Worm (Caenorhabditis elegans) whole organism, L1 larva: ENCODE results near the gene Y51H4A.937.

Source experiments
- C04F5.9 ChIP-seq: sonication (generic microtip); optimal IDR thresholded peaks from 2 replicates; lab custom pipeline; 2016; ENCODE audit warnings: missing genetic modification characterization, missing compliant biosample characterization
- C34B4.2 ChIP-seq: sonication (generic microtip); optimal IDR thresholded peaks from 2 replicates; lab custom pipeline; 2017; ENCODE audit warnings: mild to moderate bottlenecking, missing genetic modification characterization, missing compliant biosample characterization
- F16B12.6 ChIP-seq: fragments of 150-350 bp; optimal IDR thresholded peaks from 2 replicates; lab custom pipeline; 2014; ENCODE audit warnings: missing biosample characterization, missing genetic modification characterization
- aha-1 ChIP-seq: fragments of 150-350 bp; optimal IDR thresholded peaks from 2 replicates; lab custom pipeline; 2014; ENCODE audit warnings: missing biosample characterization, missing genetic modification characterization
- blmp-1 ChIP-seq: fragments of 150-350 bp; optimal IDR thresholded peaks from 2 replicates; lab custom pipeline; 2014; ENCODE audit warnings: missing biosample characterization, missing genetic modification characterization
- ceh-8 ChIP-seq: fragments of 200-800 bp; sonication (Bioruptor generic); optimal IDR thresholded peaks from 2 replicates; lab custom pipeline; 2018; ENCODE audit warnings: mild to moderate bottlenecking, missing genetic modification characterization, moderate library complexity, missing compliant biosample characterization
- ceh-82 ChIP-seq, 3 experiments: fragments of 150-350 bp in 1 of 3; sonication (generic microtip) in 2 of 3; optimal IDR thresholded peaks; 2 replicates each; lab custom pipeline; 2014 to 2017; ENCODE audit warnings: missing biosample characterization in 3 of 3, missing genetic modification characterization in 3 of 3
- ceh-88 ChIP-seq: fragments of 200-800 bp; sonication (Bioruptor generic); IDR thresholded peaks from 2 replicates; pipeline ENCODE4 v1.3.6; 2022; ENCODE audit warnings: missing genetic modification characterization, missing compliant biosample characterization
- ceh-90 ChIP-seq: sonication (generic microtip); optimal IDR thresholded peaks from 2 replicates; lab custom pipeline; 2016; ENCODE audit warnings: missing genetic modification characterization, missing compliant biosample characterization
- dsc-1 ChIP-seq: sonication (generic microtip); optimal IDR thresholded peaks from 2 replicates; lab custom pipeline; 2016; ENCODE audit warnings: mild to moderate bottlenecking, missing genetic modification characterization, missing compliant biosample characterization
- efl-1 ChIP-seq, 4 experiments: fragments of 150-350 bp; optimal IDR thresholded peaks in 3 of 4; peaks in 1 of 4; 1 replicate in 1 of 4; 2 replicates in 3 of 4; lab custom pipeline; 2014; ENCODE audit warnings: missing biosample characterization in 2 of 4, missing genetic modification characterization in 2 of 4, missing genetic modification reagents in 2 of 4
- efl-3 ChIP-seq: fragments of 200-800 bp; sonication (Bioruptor generic); optimal IDR thresholded peaks from 2 replicates; lab custom pipeline; 2018; ENCODE audit warnings: mild to moderate bottlenecking, missing genetic modification characterization, missing compliant biosample characterization
- egl-27 ChIP-seq, 2 experiments: fragments of 150-350 bp in 1 of 2; sonication (generic microtip); optimal IDR thresholded peaks; 3 replicates each; lab custom pipeline; 2017 to 2018; ENCODE audit warnings: missing biosample characterization in 2 of 2, missing genetic modification characterization in 2 of 2, missing genetic modification reagents in 2 of 2
- elt-2 ChIP-seq: sonication (generic microtip); optimal IDR thresholded peaks from 2 replicates; lab custom pipeline; 2016; ENCODE audit warnings: missing genetic modification characterization, mild to moderate bottlenecking, inconsistent platforms, missing compliant biosample characterization, missing genetic modification reagents
- ets-5 ChIP-seq: fragments of 200-800 bp; sonication (Bioruptor generic); IDR thresholded peaks from 2 replicates; pipeline ENCODE4 v1.3.6; 2022; ENCODE audit warnings: missing genetic modification characterization, missing compliant biosample characterization
- fkh-4 ChIP-seq: sonication (generic microtip); optimal IDR thresholded peaks from 2 replicates; lab custom pipeline; 2016; ENCODE audit warnings: missing compliant biosample characterization, missing genetic modification characterization, borderline replicate concordance
- grh-1 ChIP-seq: fragments of 200-800 bp; sonication (Bioruptor generic); IDR thresholded peaks from 2 replicates; pipeline ENCODE4 v1.3.6; 2022; ENCODE audit warnings: missing genetic modification reagents, missing genetic modification characterization, missing compliant biosample characterization
- hlh-17 ChIP-seq: fragments of 200-800 bp; sonication (Bioruptor generic); optimal IDR thresholded peaks from 2 replicates; lab custom pipeline; 2018; ENCODE audit warnings: missing genetic modification characterization, mild to moderate bottlenecking, missing compliant biosample characterization, moderate library complexity, borderline replicate concordance
- hlh-4 ChIP-seq: sonication (generic microtip); optimal IDR thresholded peaks from 2 replicates; lab custom pipeline; 2016; ENCODE audit warnings: mild to moderate bottlenecking, missing genetic modification characterization, missing compliant biosample characterization
- hpl-2 ChIP-seq: fragments of 150-350 bp; optimal IDR thresholded peaks from 2 replicates; lab custom pipeline; 2014; ENCODE audit warnings: missing biosample characterization, missing genetic modification reagents, missing genetic modification characterization
- isw-1 ChIP-seq: fragments of 200-800 bp; sonication (Bioruptor generic); IDR thresholded peaks from 2 replicates; pipeline ENCODE4 v1.3.6; 2022; ENCODE audit warnings: missing genetic modification characterization, missing compliant biosample characterization
- jun-1 ChIP-seq: fragments of 150-350 bp; optimal IDR thresholded peaks from 2 replicates; lab custom pipeline; 2014; ENCODE audit warnings: missing biosample characterization, missing genetic modification reagents, missing genetic modification characterization
- lin-13 ChIP-seq: fragments of 150-350 bp; optimal IDR thresholded peaks from 2 replicates; lab custom pipeline; 2014; ENCODE audit warnings: missing biosample characterization, missing genetic modification reagents, missing genetic modification characterization
- lin-14 ChIP-seq: fragments of 200-800 bp; sonication (Bioruptor generic); optimal IDR thresholded peaks from 2 replicates; lab custom pipeline; 2018; ENCODE audit warnings: mild to moderate bottlenecking, missing genetic modification characterization, moderate library complexity, missing compliant biosample characterization
- lin-35 ChIP-seq, 2 experiments: fragments of 150-350 bp; optimal IDR thresholded peaks; 2 replicates each; lab custom pipeline; 2014; ENCODE audit warnings: missing biosample characterization in 2 of 2, missing genetic modification characterization in 2 of 2, missing genetic modification reagents in 2 of 2
- lin-39 ChIP-seq: fragments of 150-350 bp; optimal IDR thresholded peaks from 2 replicates; lab custom pipeline; 2014; ENCODE audit warnings: missing biosample characterization, missing genetic modification reagents, missing genetic modification characterization
- lsy-2 ChIP-seq, 2 experiments: fragments of 150-350 bp; optimal IDR thresholded peaks; 2 replicates each; lab custom pipeline; 2014; ENCODE audit warnings: missing biosample characterization in 2 of 2, missing genetic modification characterization in 2 of 2
- mab-9 ChIP-seq: fragments of 200-800 bp; sonication (Bioruptor generic); IDR thresholded peaks from 2 replicates; pipeline ENCODE4 v1.3.6; 2022; ENCODE audit warnings: missing genetic modification reagents, missing genetic modification characterization, missing compliant biosample characterization
- mdl-1 ChIP-seq, 2 experiments: fragments of 150-350 bp; optimal IDR thresholded peaks; 2 replicates each; lab custom pipeline; 2014 to 2017; ENCODE audit warnings: missing biosample characterization in 2 of 2, missing genetic modification characterization in 2 of 2, inconsistent platforms in 1 of 2
- mep-1 ChIP-seq: fragments of 150-350 bp; optimal IDR thresholded peaks from 2 replicates; lab custom pipeline; 2014; ENCODE audit warnings: missing biosample characterization, missing genetic modification characterization
- nhr-12 ChIP-seq: sonication (generic microtip); optimal IDR thresholded peaks from 2 replicates; lab custom pipeline; 2017; ENCODE audit warnings: missing biosample characterization, missing genetic modification characterization
- nhr-19 ChIP-seq: fragments of 200-800 bp; sonication (Bioruptor generic); conservative IDR thresholded peaks from 2 replicates; pipeline ENCODE4 v1.3.6; 2022; ENCODE audit warnings: missing genetic modification characterization, missing compliant biosample characterization
- nhr-237 ChIP-seq: fragments of 150-350 bp; optimal IDR thresholded peaks from 2 replicates; lab custom pipeline; 2014; ENCODE audit warnings: missing biosample characterization, missing genetic modification characterization
- nhr-28 ChIP-seq: fragments of 150-350 bp; optimal IDR thresholded peaks from 2 replicates; lab custom pipeline; 2014; ENCODE audit warnings: missing biosample characterization, missing genetic modification characterization
- nhr-71 ChIP-seq: sonication (generic microtip); optimal IDR thresholded peaks from 2 replicates; lab custom pipeline; 2016; ENCODE audit warnings: mild to moderate bottlenecking, missing genetic modification characterization, moderate library complexity, missing compliant biosample characterization
- nhr-76 ChIP-seq: sonication (generic microtip); optimal IDR thresholded peaks from 2 replicates; lab custom pipeline; 2017; ENCODE audit warnings: missing biosample characterization, missing genetic modification characterization
- nhr-84 ChIP-seq: sonication (generic microtip); optimal IDR thresholded peaks from 2 replicates; lab custom pipeline; 2017; ENCODE audit warnings: missing biosample characterization, missing genetic modification characterization
- nhr-85 ChIP-seq: sonication (generic microtip); peaks from one replicate; lab custom pipeline; 2016; ENCODE audit warnings: missing genetic modification characterization, inconsistent platforms, missing compliant biosample characterization
- pag-3 ChIP-seq: sonication (generic microtip); optimal IDR thresholded peaks from 2 replicates; lab custom pipeline; 2017; ENCODE audit warnings: missing genetic modification characterization, mild to moderate bottlenecking, missing compliant biosample characterization, antibody characterized with exemption, borderline replicate concordance; ENCODE audit not compliant: insufficient read depth
- pax-3 ChIP-seq: fragments of 200-800 bp; sonication (Bioruptor generic); optimal IDR thresholded peaks from 2 replicates; lab custom pipeline; 2018; ENCODE audit warnings: mild to moderate bottlenecking, missing genetic modification characterization, moderate library complexity, missing compliant biosample characterization
- pqm-1 ChIP-seq: sonication (generic microtip); optimal IDR thresholded peaks from 3 replicates; lab custom pipeline; 2017; ENCODE audit warnings: missing biosample characterization, missing genetic modification characterization
- skn-1 ChIP-seq: fragments of 150-350 bp; optimal IDR thresholded peaks from 2 replicates; lab custom pipeline; 2014; ENCODE audit warnings: missing biosample characterization, missing genetic modification characterization
- snpc-4 ChIP-seq: fragments of 150-350 bp; optimal IDR thresholded peaks from 2 replicates; lab custom pipeline; 2014; ENCODE audit warnings: missing biosample characterization, missing genetic modification characterization
- snu-23 ChIP-seq: sonication (generic microtip); optimal IDR thresholded peaks from 2 replicates; lab custom pipeline; 2016; ENCODE audit warnings: missing genetic modification characterization, missing compliant biosample characterization
- sptf-1 ChIP-seq: fragments of 150-350 bp; optimal IDR thresholded peaks from 2 replicates; lab custom pipeline; 2014; ENCODE audit warnings: missing biosample characterization, missing genetic modification characterization
- tbx-2 ChIP-seq: sonication (generic microtip); optimal IDR thresholded peaks from 2 replicates; lab custom pipeline; 2016; ENCODE audit warnings: missing genetic modification characterization, missing compliant biosample characterization
- tlp-1 ChIP-seq: fragments of 150-350 bp; optimal IDR thresholded peaks from 2 replicates; lab custom pipeline; 2014; ENCODE audit warnings: missing biosample characterization, missing genetic modification characterization
- unc-130 ChIP-seq: fragments of 150-350 bp; optimal IDR thresholded peaks from 2 replicates; lab custom pipeline; 2017; ENCODE audit warnings: missing biosample characterization, missing genetic modification characterization, inconsistent platforms
- unc-62 ChIP-seq: fragments of 150-350 bp; optimal IDR thresholded peaks from 2 replicates; lab custom pipeline; 2014; ENCODE audit warnings: missing biosample characterization, missing genetic modification reagents, missing genetic modification characterization
- unc-98 ChIP-seq: fragments of 200-800 bp; sonication (Bioruptor generic); IDR thresholded peaks from 2 replicates; pipeline ENCODE4 v1.3.6; 2022; ENCODE audit warnings: missing genetic modification characterization, missing compliant biosample characterization
- vab-15 ChIP-seq: sonication (generic microtip); optimal IDR thresholded peaks from 2 replicates; lab custom pipeline; 2017; ENCODE audit warnings: missing genotype, mild to moderate bottlenecking, missing genetic modification characterization, missing compliant biosample characterization
- zag-1 ChIP-seq: fragments of 150-350 bp; optimal IDR thresholded peaks from 2 replicates; lab custom pipeline; 2014; ENCODE audit warnings: missing biosample characterization, missing genetic modification characterization
- ztf-4 ChIP-seq: fragments of 150-350 bp; optimal IDR thresholded peaks from 2 replicates; lab custom pipeline; 2014; ENCODE audit warnings: missing biosample characterization, missing genetic modification characterization

Y51H4A.937 gene

ce11 chrIV:16498031-16498442 lies 30.4 kb upstream of the Y51H4A.937 start:
- TF ChIP-seq pqm-1 (tag; lab: Kevin White, UChicago) (no peak), efl-1 (optimal IDR thresholded peaks at IDR 0.05; lab: Kevin White, UChicago) (peak; percentile 48 to 68), efl-1 (GFP tag; optimal IDR thresholded peaks at IDR 0.05 in 1 of 2; lab: Kevin White, UChicago) (peak in 1 of 2 experiments; percentile 2), nhr-85 (tag; lab: Kevin White, UChicago) (peak; percentile 78), aha-1 (tag; lab: Kevin White, UChicago) (no peak), snu-23 (GFP tag; lab: Kevin White, UChicago) (peak; percentile 76), ceh-88 (GFP tag; lab: Robert Waterston, UW) (no peak), egl-27 (tag; optimal IDR thresholded peaks at IDR 0.05; lab: Kevin White, UChicago) (peak in 1 of 2 experiments; percentile 15), ceh-90 (no peak), vab-15 (tag; lab: Kevin White, UChicago) (no peak), blmp-1 (tag; lab: Kevin White, UChicago) (peak; percentile 79), pag-3 (tag; lab: Kevin White, UChicago) (peak; percentile 29), fkh-4 (no peak), hlh-4 (no peak), elt-2 (tag; lab: Kevin White, UChicago) (no peak), mdl-1 (tag; optimal IDR thresholded peaks at IDR 0.05; lab: Kevin White, UChicago) (peak in 1 of 2 experiments; percentile 10), mep-1 (tag; lab: Kevin White, UChicago) (peak; percentile 84), tbx-2 (tag; lab: Kevin White, UChicago) (peak; percentile 46), lin-13 (peak; percentile 45), skn-1 (tag; lab: Kevin White, UChicago) (peak; percentile 64), sptf-1 (no peak), snpc-4 (no peak), lin-39 (peak; percentile 52), C04F5.9 (tag; lab: Kevin White, UChicago) (no peak), C34B4.2 (tag; lab: Kevin White, UChicago) (no peak), pax-3 (tag; lab: Kevin White, UChicago) (peak; percentile 43), unc-62 (no peak), dsc-1 (tag; lab: Kevin White, UChicago) (peak; percentile 72), grh-1 (GFP tag; lab: Robert Waterston, UW) (no peak), lin-14 (GFP tag; lab: Kevin White, UChicago) (peak; percentile 95), nhr-237 (tag; lab: Kevin White, UChicago) (no peak), ceh-8 (GFP tag; lab: Kevin White, UChicago) (peak; percentile 1), nhr-28 (tag; lab: Kevin White, UChicago) (no peak), nhr-84 (tag; lab: Kevin White, UChicago) (no peak), jun-1 (tag; lab: Kevin White, UChicago) (no peak), mab-9 (GFP tag; lab: Robert Waterston, UW) (no peak), efl-3 (no peak), nhr-76 (tag; lab: Kevin White, UChicago) (no peak), ets-5 (no peak), nhr-71 (tag; lab: Kevin White, UChicago) (peak; percentile 85), lsy-2 (tag; optimal IDR thresholded peaks at IDR 0.05; lab: Kevin White, UChicago) (peak; percentile 40 to 70), lin-35 (GFP tag; optimal IDR thresholded peaks at IDR 0.05; lab: Kevin White, UChicago) (peak; percentile 24 to 33), zag-1 (no peak), F16B12.6 (no peak), unc-98 (no peak), hpl-2 (GFP tag; lab: Kevin White, UChicago) (no peak), isw-1 (GFP tag; lab: Robert Waterston, UW) (no peak), unc-130 (tag; lab: Kevin White, UChicago) (peak; percentile 9), nhr-19 (GFP tag; lab: Robert Waterston, UW) (peak; percentile 42), ceh-82 (tag; optimal IDR thresholded peaks at IDR 0.05; lab: Kevin White, UChicago) (peak in 2 of 3 experiments; percentile 5 to 68), ztf-4 (tag; lab: Kevin White, UChicago) (peak; percentile 37), hlh-17 (GFP tag; lab: Kevin White, UChicago) (no peak), nhr-12 (tag; lab: Kevin White, UChicago) (no peak), tlp-1 (no peak)
